Fruit fly (Drosophila melanogaster) whole organism, embryonic: ENCODE measurements around the gene TrpRS.
A peak's percentile ranks its signal among the peaks of the same experiment; 100 is the strongest.

Experiments
- Blimp-1 ChIP-seq: fragments of 200-800 bp; sonication (Bioruptor generic); optimal IDR thresholded peaks from 3 replicates; lab custom pipeline; 2018; ENCODE audit warnings: missing biosample characterization, missing genetic modification characterization, mild to moderate bottlenecking, moderate library complexity, missing genetic modification reagents
- CG10431 ChIP-seq: fragments of 200-800 bp; sonication (Bioruptor generic); optimal IDR thresholded peaks from 3 replicates; lab custom pipeline; 2018; ENCODE audit warnings: missing biosample characterization, mild to moderate bottlenecking, missing genetic modification characterization
- CG13123 ChIP-seq: fragments of 200-800 bp; sonication (Bioruptor generic); optimal IDR thresholded peaks from 2 replicates; lab custom pipeline; 2016; ENCODE audit warnings: missing biosample characterization, missing genetic modification characterization
- CG14710 ChIP-seq: fragments of 200-800 bp; sonication (Bioruptor generic); optimal IDR thresholded peaks from 3 replicates; lab custom pipeline; 2019; ENCODE audit warnings: missing biosample characterization, mild to moderate bottlenecking, missing genetic modification characterization, moderate library complexity
- CG1529 ChIP-seq: fragments of 200-800 bp; sonication (Bioruptor generic); optimal IDR thresholded peaks from 3 replicates; lab custom pipeline; 2018; ENCODE audit warnings: missing biosample characterization, missing genetic modification characterization
- CG2202 ChIP-seq: fragments of 200-800 bp; sonication (Bioruptor generic); optimal IDR thresholded peaks from 2 replicates; lab custom pipeline; 2018; ENCODE audit warnings: missing biosample characterization, mild to moderate bottlenecking, missing genetic modification characterization
- CG32532 ChIP-seq: fragments of 200-800 bp; sonication (Bioruptor generic); IDR thresholded peaks from 2 replicates; pipeline ENCODE4 v1.3.6; 2022; ENCODE audit warnings: missing biosample characterization, missing genetic modification characterization
- CG32772 ChIP-seq: fragments of 200-800 bp; sonication (Bioruptor generic); IDR thresholded peaks from 2 replicates; pipeline ENCODE4 v1.3.6; 2022; ENCODE audit warnings: missing biosample characterization, missing genetic modification characterization
- CG4707 ChIP-seq: fragments of 200-800 bp; sonication (Bioruptor generic); optimal IDR thresholded peaks from 2 replicates; lab custom pipeline; 2018; ENCODE audit warnings: missing biosample characterization, mild to moderate bottlenecking, missing genetic modification characterization, moderate library complexity
- Spps ChIP-seq: fragments of 200-800 bp; sonication (Bioruptor generic); optimal IDR thresholded peaks from 2 replicates; lab custom pipeline; 2018; ENCODE audit warnings: missing biosample characterization, mild to moderate bottlenecking, missing genetic modification characterization
- YL-1 ChIP-seq: fragments of 200-800 bp; sonication (Bioruptor generic); optimal IDR thresholded peaks from 3 replicates; lab custom pipeline; 2017; ENCODE audit warnings: missing biosample characterization, mild to moderate bottlenecking, missing genetic modification characterization
- ac ChIP-seq: fragments of 200-800 bp; sonication (Bioruptor generic); optimal IDR thresholded peaks from 3 replicates; lab custom pipeline; 2017; ENCODE audit warnings: missing biosample characterization, mild to moderate bottlenecking, missing genetic modification characterization
- bowl ChIP-seq: fragments of 200-800 bp; sonication (Bioruptor generic); IDR thresholded peaks from 2 replicates; pipeline ENCODE4 v1.3.6; 2022; ENCODE audit warnings: missing biosample characterization, missing genetic modification characterization
- fd64A ChIP-seq: fragments of 200-800 bp; sonication (Bioruptor generic); optimal IDR thresholded peaks from 3 replicates; lab custom pipeline; 2018; ENCODE audit warnings: missing biosample characterization, mild to moderate bottlenecking, missing genetic modification characterization
- gsb-n ChIP-seq: fragments of 200-800 bp; sonication (Bioruptor generic); optimal IDR thresholded peaks from 3 replicates; lab custom pipeline; 2018; ENCODE audit warnings: missing biosample characterization, mild to moderate bottlenecking, missing genetic modification characterization
- prd ChIP-seq, 3 experiments: fragments of >200 bp in 2 of 3; fragments of 200-800 bp in 1 of 3; sonication (Bioruptor generic) in 1 of 3; optimal IDR thresholded peaks in 2 of 3; IDR thresholded peaks in 1 of 3; 2 replicates in 2 of 3; 3 replicates in 1 of 3; pipeline versions ENCODE4 v1.3.6 to Lab custom; 2017 to 2022; ENCODE audit warnings: missing biosample characterization in 1 of 3, missing genetic modification characterization in 1 of 3
- schlank ChIP-seq: fragments of 200-800 bp; sonication (Bioruptor generic); optimal IDR thresholded peaks from 2 replicates; lab custom pipeline; 2018; ENCODE audit warnings: missing biosample characterization, mild to moderate bottlenecking, missing genetic modification characterization
- tna ChIP-seq: fragments of 200-800 bp; sonication (Bioruptor generic); IDR thresholded peaks from 2 replicates; pipeline ENCODE4 v1.3.6; 2022; ENCODE audit warnings: missing biosample characterization, missing genetic modification characterization; ENCODE audit not compliant: partially characterized antibody
- z ChIP-seq: fragments of 200-800 bp; sonication (Bioruptor generic); IDR thresholded peaks from 3 replicates; pipeline ENCODE4 v1.3.6; 2022; ENCODE audit warnings: missing biosample characterization, missing genetic modification characterization

Gene TrpRS

dm6 chr3R:9215551-9215950 lies 51.2 kb downstream of the TrpRS start (continued):
- TF ChIP-seq CG32532 = no peak
- TF ChIP-seq z (GFP tag; lab: Robert Waterston, UW) = no peak
- TF ChIP-seq prd (optimal IDR thresholded peaks at IDR 0.05; lab: Kevin White, UChicago) = no peak
- TF ChIP-seq prd (GFP tag; IDR thresholded peaks at IDR 0.05; lab: Robert Waterston, UW) = 0 out of 3 replicates have a peak, but pooled peaks have one; percentile 25
- peak; percentile 33 for TF ChIP-seq CG2202 (tag; lab: Kevin White, UChicago)
- no peak for TF ChIP-seq bowl
- peak; percentile 14 for TF ChIP-seq Spps
- peak; percentile 18 for TF ChIP-seq CG4707 (GFP tag; lab: Kevin White, UChicago)
- peak; percentile 35 for TF ChIP-seq CG14710 (tag; lab: Kevin White, UChicago)
- TF ChIP-seq tna (GFP tag; lab: Robert Waterston, UW) = no peak
- no peak for TF ChIP-seq YL-1 (GFP tag; lab: Kevin White, UChicago)
- TF ChIP-seq ac (GFP tag; lab: Kevin White, UChicago) = peak; percentile 36
- no peak for TF ChIP-seq schlank (tag; lab: Kevin White, UChicago)
- peak; percentile 100 for TF ChIP-seq Blimp-1 (GFP tag; lab: Kevin White, UChicago)
- TF ChIP-seq CG10431 (GFP tag; lab: Kevin White, UChicago) = peak; percentile 47
- TF ChIP-seq gsb-n (tag; lab: Kevin White, UChicago) = peak; percentile 83
- TF ChIP-seq CG32772 = no peak
- no peak for TF ChIP-seq CG13123 (GFP tag; lab: Kevin White, UChicago)
- peak; percentile 1 for TF ChIP-seq CG1529 (GFP tag; lab: Kevin White, UChicago)
- TF ChIP-seq fd64A (GFP tag; lab: Kevin White, UChicago) = peak; percentile 33
